Fruit fly (Drosophila melanogaster) whole organism, embryonic: ENCODE results near the gene CG5902.

Source experiments
- Asciz ChIP-seq: fragments of 200-800 bp; sonication (Bioruptor generic); optimal IDR thresholded peaks from 2 replicates; lab custom pipeline; 2017; ENCODE audit warnings: missing biosample characterization, mild to moderate bottlenecking, missing genetic modification characterization, missing genetic modification reagents
- Bdp1 ChIP-seq: fragments of 200-800 bp; sonication (Bioruptor generic); optimal IDR thresholded peaks from 3 replicates; lab custom pipeline; 2016; ENCODE audit warnings: missing biosample characterization, missing genetic modification characterization
- Bteb2 ChIP-seq: fragments of 200-800 bp; sonication (Bioruptor generic); optimal IDR thresholded peaks from 2 replicates; lab custom pipeline; 2016; ENCODE audit warnings: missing biosample characterization, missing genetic modification characterization
- CG10543 ChIP-seq: fragments of 200-800 bp; sonication (Bioruptor generic); optimal IDR thresholded peaks from 3 replicates; lab custom pipeline; 2017; ENCODE audit warnings: missing biosample characterization, mild to moderate bottlenecking, missing genetic modification characterization, moderate library complexity
- CG11504 ChIP-seq: fragments of 200-800 bp; sonication (Bioruptor generic); optimal IDR thresholded peaks from 3 replicates; lab custom pipeline; 2019; ENCODE audit warnings: missing biosample characterization, mild to moderate bottlenecking, missing genetic modification characterization, moderate library complexity
- CG12769 ChIP-seq: fragments of 200-800 bp; sonication (Bioruptor generic); optimal IDR thresholded peaks from 2 replicates; lab custom pipeline; 2019; ENCODE audit warnings: missing biosample characterization, mild to moderate bottlenecking, missing genetic modification characterization, moderate library complexity
- CG14441 ChIP-seq: fragments of 200-800 bp; sonication (Bioruptor generic); IDR thresholded peaks from 2 replicates; pipeline ENCODE4 v1.3.6; 2022; ENCODE audit warnings: missing biosample characterization, missing genetic modification characterization
- CG14667 ChIP-seq: fragments of 200-800 bp; sonication (Bioruptor generic); IDR thresholded peaks from 2 replicates; pipeline ENCODE4 v1.3.6; 2022; ENCODE audit warnings: missing biosample characterization, missing genetic modification characterization
- CG16813 ChIP-seq: fragments of 200-800 bp; sonication (Bioruptor generic); IDR thresholded peaks from 3 replicates; pipeline ENCODE4 v1.3.6; 2022; ENCODE audit warnings: missing biosample characterization, missing genetic modification characterization; ENCODE audit not compliant: partially characterized antibody
- CG2712 ChIP-seq: fragments of 200-800 bp; optimal IDR thresholded peaks from 3 replicates; lab custom pipeline; 2019; ENCODE audit warnings: missing biosample characterization, mild to moderate bottlenecking, missing genetic modification characterization, moderate library complexity
- CG32532 ChIP-seq: fragments of 200-800 bp; sonication (Bioruptor generic); IDR thresholded peaks from 2 replicates; pipeline ENCODE4 v1.3.6; 2022; ENCODE audit warnings: missing biosample characterization, missing genetic modification characterization
- CG34224 ChIP-seq: fragments of 200-800 bp; sonication (Bioruptor generic); IDR thresholded peaks from 3 replicates; pipeline ENCODE4 v1.3.6; 2022; ENCODE audit warnings: missing biosample characterization, missing genetic modification characterization; ENCODE audit not compliant: partially characterized antibody
- CG3847 ChIP-seq: fragments of 200-800 bp; sonication (Bioruptor generic); IDR thresholded peaks from 2 replicates; pipeline ENCODE4 v1.3.6; 2022; ENCODE audit warnings: missing biosample characterization, missing genetic modification characterization
- CG3995 ChIP-seq: fragments of 200-800 bp; sonication (Bioruptor generic); optimal IDR thresholded peaks from 3 replicates; lab custom pipeline; 2016; ENCODE audit warnings: missing biosample characterization, missing genetic modification characterization
- CG4360 ChIP-seq: fragments of 200-800 bp; sonication (Bioruptor generic); IDR thresholded peaks from 2 replicates; pipeline ENCODE4 v1.3.6; 2022; ENCODE audit warnings: missing biosample characterization, missing genetic modification characterization
- CG43689 ChIP-seq: fragments of 200-800 bp; sonication (Bioruptor generic); IDR thresholded peaks from 2 replicates; pipeline ENCODE4 v1.3.6; 2022; ENCODE audit warnings: missing biosample characterization, missing genetic modification characterization
- CG5245 ChIP-seq: fragments of 200-800 bp; sonication (Bioruptor generic); optimal IDR thresholded peaks from 3 replicates; lab custom pipeline; 2016; ENCODE audit warnings: missing biosample characterization, missing genetic modification characterization
- CG7372 ChIP-seq: fragments of 200-800 bp; sonication (Bioruptor generic); IDR thresholded peaks from 2 replicates; pipeline ENCODE4 v1.3.6; 2022; ENCODE audit warnings: missing biosample characterization, missing genetic modification characterization
- CG7963 ChIP-seq: fragments of 200-800 bp; sonication (Bioruptor generic); IDR thresholded peaks from 3 replicates; pipeline ENCODE4 v1.3.6; 2022; ENCODE audit warnings: missing biosample characterization, missing genetic modification characterization; ENCODE audit not compliant: partially characterized antibody
- Dbx ChIP-seq: fragments of 200-800 bp; sonication (Bioruptor generic); IDR thresholded peaks from 3 replicates; pipeline ENCODE4 v1.3.6; 2022; ENCODE audit warnings: missing biosample characterization, missing genetic modification characterization
- Deaf1 ChIP-seq: fragments of 200-800 bp; optimal IDR thresholded peaks from 3 replicates; lab custom pipeline; 2019; ENCODE audit warnings: missing biosample characterization, mild to moderate bottlenecking, missing genetic modification characterization, moderate library complexity
- Gug ChIP-seq: fragments of 200-800 bp; sonication (Bioruptor generic); IDR thresholded peaks from 4 replicates; pipeline ENCODE4 v1.3.6; 2022; ENCODE audit warnings: missing biosample characterization, missing genetic modification characterization
- H2.0 ChIP-seq: fragments of 200-800 bp; sonication (Bioruptor generic); IDR thresholded peaks from 2 replicates; pipeline ENCODE4 v1.3.6; 2022; ENCODE audit warnings: missing biosample characterization, missing genetic modification characterization
- HHEX ChIP-seq: fragments of 200-800 bp; sonication (Bioruptor generic); optimal IDR thresholded peaks from 3 replicates; lab custom pipeline; 2017; ENCODE audit warnings: missing biosample characterization, mild to moderate bottlenecking, missing genetic modification characterization, missing genetic modification reagents
- HLH4C ChIP-seq: fragments of 200-800 bp; sonication (Bioruptor generic); IDR thresholded peaks from 3 replicates; pipeline ENCODE4 v1.3.6; 2022; ENCODE audit warnings: missing biosample characterization, missing genetic modification characterization; ENCODE audit not compliant: partially characterized antibody
- HLH54F ChIP-seq: fragments of 200-800 bp; sonication (Bioruptor generic); optimal IDR thresholded peaks from 3 replicates; lab custom pipeline; 2016; ENCODE audit warnings: missing biosample characterization, missing genetic modification characterization
- Hr3 ChIP-seq: fragments of 200-800 bp; sonication (Bioruptor generic); optimal IDR thresholded peaks from 3 replicates; lab custom pipeline; 2016; ENCODE audit warnings: missing biosample characterization, missing genetic modification characterization
- Jarid2 ChIP-seq: fragments of 200-800 bp; sonication (Bioruptor generic); optimal IDR thresholded peaks from 3 replicates; lab custom pipeline; 2017; ENCODE audit warnings: mild to moderate bottlenecking, missing biosample characterization, missing genetic modification reagents, missing genetic modification characterization
- Kr ChIP-seq: fragments of 200-800 bp; sonication (Bioruptor generic); optimal IDR thresholded peaks from 2 replicates; lab custom pipeline; 2017; ENCODE audit warnings: missing biosample characterization, mild to moderate bottlenecking, missing genetic modification characterization
- MBD-R2 ChIP-seq: fragments of 200-800 bp; sonication (Bioruptor generic); IDR thresholded peaks from 2 replicates; pipeline ENCODE4 v1.3.6; 2022; ENCODE audit warnings: missing biosample characterization, missing genetic modification characterization
- Mrtf ChIP-seq: fragments of 200-800 bp; sonication (Bioruptor generic); IDR thresholded peaks from 3 replicates; pipeline ENCODE4 v1.3.6; 2022; ENCODE audit warnings: missing biosample characterization, missing genetic modification characterization
- NC2α ChIP-seq: fragments of 200-800 bp; sonication (Bioruptor generic); optimal IDR thresholded peaks from 2 replicates; lab custom pipeline; 2016; ENCODE audit warnings: missing biosample characterization, missing genetic modification characterization
- Xbp1 ChIP-seq: fragments of 200-800 bp; sonication (Bioruptor generic); optimal IDR thresholded peaks from 3 replicates; lab custom pipeline; 2016; ENCODE audit warnings: missing biosample characterization, mild to moderate bottlenecking, missing genetic modification characterization
- ato ChIP-seq: fragments of 200-800 bp; sonication (Bioruptor generic); IDR thresholded peaks from 2 replicates; pipeline ENCODE4 v1.3.6; 2022; ENCODE audit warnings: missing biosample characterization, missing genetic modification characterization; ENCODE audit not compliant: partially characterized antibody
- chif ChIP-seq, 2 experiments: fragments of 200-800 bp; sonication (Bioruptor generic); optimal IDR thresholded peaks; 3 replicates each; lab custom pipeline; 2016; ENCODE audit warnings: missing biosample characterization in 2 of 2, missing genetic modification characterization in 2 of 2
- corto ChIP-seq: fragments of 200-800 bp; sonication (Bioruptor generic); optimal IDR thresholded peaks from 2 replicates; lab custom pipeline; 2016; ENCODE audit warnings: missing biosample characterization, mild to moderate bottlenecking, missing genetic modification characterization, moderate library complexity
- dan ChIP-seq: fragments of 200-800 bp; sonication (Bioruptor generic); IDR thresholded peaks from 2 replicates; pipeline ENCODE4 v1.3.6; 2022; ENCODE audit warnings: missing biosample characterization, missing genetic modification characterization
- dati ChIP-seq: fragments of 200-800 bp; sonication (Bioruptor generic); IDR thresholded peaks from 2 replicates; pipeline ENCODE4 v1.3.6; 2022; ENCODE audit warnings: missing biosample characterization, missing genetic modification characterization
- ken ChIP-seq: fragments of 200-800 bp; sonication (Bioruptor generic); IDR thresholded peaks from 3 replicates; pipeline ENCODE4 v1.3.6; 2022; ENCODE audit warnings: missing biosample characterization, missing genetic modification characterization
- kni ChIP-seq: fragments of 200-800 bp; sonication (Bioruptor generic); optimal IDR thresholded peaks from 3 replicates; lab custom pipeline; 2017; ENCODE audit warnings: mild to moderate bottlenecking, missing biosample characterization, missing genetic modification reagents, missing genetic modification characterization
- lola ChIP-seq, 3 experiments: fragments of >200 bp in 2 of 3; fragments of 200-800 bp in 1 of 3; sonication (Bioruptor generic) in 1 of 3; optimal IDR thresholded peaks; 2 replicates each; lab custom pipeline; 2017 to 2019; ENCODE audit warnings: missing biosample characterization in 3 of 3, missing genetic modification characterization in 3 of 3, mild to moderate bottlenecking in 1 of 3, moderate library complexity in 1 of 3
- nau ChIP-seq: fragments of 200-800 bp; sonication (Bioruptor generic); optimal IDR thresholded peaks from 3 replicates; lab custom pipeline; 2017; ENCODE audit warnings: missing biosample characterization, mild to moderate bottlenecking, missing genetic modification characterization, missing genetic modification reagents
- peb ChIP-seq: fragments of 200-800 bp; sonication (Bioruptor generic); IDR thresholded peaks from 2 replicates; pipeline ENCODE4 v1.3.6; 2022; ENCODE audit warnings: missing biosample characterization, missing genetic modification characterization
- repo ChIP-seq: fragments of 200-800 bp; sonication (Bioruptor generic); optimal IDR thresholded peaks from 2 replicates; lab custom pipeline; 2016; ENCODE audit warnings: missing biosample characterization, missing genetic modification characterization
- sima ChIP-seq: fragments of 200-800 bp; sonication (Bioruptor generic); optimal IDR thresholded peaks from 2 replicates; lab custom pipeline; 2016; ENCODE audit warnings: missing biosample characterization, missing genetic modification characterization
- tgo ChIP-seq: fragments of 200-800 bp; sonication (Bioruptor generic); IDR thresholded peaks from 3 replicates; pipeline ENCODE4 v1.3.6; 2022; ENCODE audit warnings: missing biosample characterization, missing genetic modification characterization
- ttk ChIP-seq: fragments of 200-800 bp; sonication (Bioruptor generic); IDR thresholded peaks from 2 replicates; pipeline ENCODE4 v2.1.2; 2022; ENCODE audit warnings: missing biosample characterization, missing genetic modification characterization
- usp ChIP-seq: fragments of >200 bp; optimal IDR thresholded peaks from 2 replicates; lab custom pipeline; 2017; ENCODE audit warnings: missing biosample characterization, missing genetic modification characterization
- zen2 ChIP-seq: fragments of 200-800 bp; sonication (Bioruptor generic); IDR thresholded peaks from 3 replicates; pipeline ENCODE4 v1.3.6; 2022; ENCODE audit warnings: missing biosample characterization, missing genetic modification characterization; ENCODE audit not compliant: partially characterized antibody

CG5902 gene

dm6 chr3R:24037538-24038265 is 51.3 kb downstream of the CG5902 start, which contains the start of gene spas (continued):
- TF ChIP-seq CG12769 (no peak), NC2α (peak; percentile 13), CG11504 (tag; lab: Kevin White, UChicago) (no peak), CG10543 (GFP tag; lab: Kevin White, UChicago) (peak; percentile 36), CG14667 (peak; percentile 70), CG3995 (GFP tag; lab: Kevin White, UChicago) (peak; percentile 31), usp (GFP tag; lab: Kevin White, UChicago) (no peak), CG34224 (GFP tag; lab: Robert Waterston, UW) (peak; percentile 86), HHEX (GFP tag; lab: Kevin White, UChicago) (peak; percentile 44), zen2 (GFP tag; lab: Robert Waterston, UW) (peak; percentile 80), chif (GFP tag; optimal IDR thresholded peaks at IDR 0.05; lab: Kevin White, UChicago) (peak; percentile 24 to 70), Gug (GFP tag; lab: Robert Waterston, UW) (peak; percentile 88), CG7372 (GFP tag; lab: Robert Waterston, UW) (peak; percentile 49), CG43689 (GFP tag; lab: Robert Waterston, UW) (no peak), peb (GFP tag; lab: Robert Waterston, UW) (peak; percentile 63), CG16813 (peak; percentile 98), Deaf1 (tag; lab: Kevin White, UChicago) (no peak), dan (GFP tag; lab: Robert Waterston, UW) (no peak), CG14441 (GFP tag; lab: Robert Waterston, UW) (peak; percentile 74), Asciz (no peak), Xbp1 (GFP tag; lab: Kevin White, UChicago) (peak; percentile 65), ttk (GFP tag; lab: Robert Waterston, UW) (peak; percentile 67), MBD-R2 (GFP tag; lab: Robert Waterston, UW) (peak; percentile 87), CG3847 (GFP tag; lab: Robert Waterston, UW) (peak; percentile 82), Bteb2 (peak; percentile 20), H2.0 (GFP tag; lab: Robert Waterston, UW) (peak; percentile 57; the same call in 1 of the 2 replicates), lola (GFP tag; optimal IDR thresholded peaks at IDR 0.05; lab: Kevin White, UChicago) (peak in 1 of 3 experiments; percentile 70), Dbx (peak; percentile 72; the same call in 2 of the 3 replicates), ato (GFP tag; lab: Robert Waterston, UW) (peak; percentile 86), Bdp1 (GFP tag; lab: Kevin White, UChicago) (peak; percentile 65), tgo (GFP tag; lab: Robert Waterston, UW) (peak; percentile 75), CG4360 (no peak), repo (GFP tag; lab: Kevin White, UChicago) (peak; percentile 12), CG32532 (GFP tag; lab: Robert Waterston, UW) (peak; percentile 76), dati (GFP tag; lab: Robert Waterston, UW) (peak; percentile 23; the same call in 1 of the 2 replicates), HLH4C (GFP tag; lab: Robert Waterston, UW) (peak; percentile 87), CG5245 (peak; percentile 22), CG7963 (GFP tag; lab: Robert Waterston, UW) (peak; percentile 75; the same call in 2 of the 3 replicates), kni (GFP tag; lab: Kevin White, UChicago) (peak; percentile 28), HLH54F (peak; percentile 83), sima (GFP tag; lab: Kevin White, UChicago) (no peak), Kr (GFP tag; lab: Kevin White, UChicago) (no peak), Hr3 (GFP tag; lab: Kevin White, UChicago) (peak; percentile 82), CG2712 (peak; percentile 69), ken (GFP tag; lab: Robert Waterston, UW) (peak; percentile 79), Mrtf (GFP tag; lab: Robert Waterston, UW) (peak; percentile 52; the same call in 1 of the 3 replicates), Jarid2 (GFP tag; lab: Kevin White, UChicago) (no peak), nau (GFP tag; lab: Kevin White, UChicago) (no peak), corto (no peak)
